Worm (Caenorhabditis elegans): ENCODE results near the gene srh-4.

The srh-4 gene

DNA sequence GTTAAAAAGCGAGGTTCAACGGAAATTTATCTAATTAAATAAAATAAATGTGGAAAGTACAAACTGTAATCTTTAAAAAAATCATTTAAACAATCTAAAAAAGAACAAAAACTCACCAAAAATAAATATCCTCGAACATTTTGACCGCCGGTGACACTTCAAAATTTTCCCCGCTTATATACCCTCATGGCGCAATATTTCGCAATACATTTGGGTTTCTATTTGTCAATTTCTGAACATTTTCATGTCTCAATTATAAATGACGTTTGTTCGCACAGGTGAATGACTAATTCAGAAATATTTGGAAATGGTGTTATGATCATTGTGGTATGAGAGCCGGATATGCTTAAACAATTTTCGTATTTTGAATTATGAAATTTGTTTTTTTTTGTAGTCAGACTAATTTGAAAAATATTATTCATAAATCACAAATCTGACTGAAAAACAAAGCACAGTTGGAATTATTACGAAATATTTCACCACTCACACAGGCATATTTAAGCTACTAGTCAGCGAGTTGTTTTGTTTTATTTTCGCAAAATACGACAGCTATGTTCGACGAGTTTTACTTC, 31.7 kb downstream of the srh-4 start, which contains the start of the genes C49G7.10 and irg-2 (continued):
- TF ChIP-seq lin-29 (GFP tag; IDR thresholded peaks at IDR 0.05) (no peak), dmd-9 (GFP tag; IDR thresholded peaks at IDR 0.05) (no peak), nhr-48 (tag; optimal IDR thresholded peaks at IDR 0.05) (no peak), tag-97 (GFP tag; IDR thresholded peaks at IDR 0.05) (no peak), ztf-7 (tag; optimal IDR thresholded peaks at IDR 0.05) (peak; percentile 98), egl-27 (tag; optimal IDR thresholded peaks at IDR 0.05) (no peak), ceh-82 (tag; optimal IDR thresholded peaks at IDR 0.05) (no peak), dmd-6 (GFP tag; IDR thresholded peaks at IDR 0.05) (peak; percentile 62), lin-38 (GFP tag; IDR thresholded peaks at IDR 0.05) (no peak), dve-1 (tag; optimal IDR thresholded peaks at IDR 0.05; ENCODE audit: insufficient read depth) (peak; percentile 59), hlh-11 (tag; optimal IDR thresholded peaks at IDR 0.05) (no peak), ama-1 (optimal IDR thresholded peaks at IDR 0.05) (no peak), php-3 (GFP tag; IDR thresholded peaks at IDR 0.05) (no peak), R02D3.7 (tag; optimal IDR thresholded peaks at IDR 0.05) (no peak), unc-62 (GFP tag; optimal IDR thresholded peaks at IDR 0.05 in 1 of 2) (peak in 1 of 2 experiments; percentile 14), unc-62 (tag; optimal IDR thresholded peaks at IDR 0.05) (no peak), T20F7.1 (GFP tag; optimal IDR thresholded peaks at IDR 0.05) (peak; percentile 31), ztf-11 (tag; optimal IDR thresholded peaks at IDR 0.05) (no peak), madf-5 (GFP tag; IDR thresholded peaks at IDR 0.05) (no peak), egl-43 (GFP tag; IDR thresholded peaks at IDR 0.05) (no peak), nhr-76 (tag; optimal IDR thresholded peaks at IDR 0.05) (no peak), dpl-1 (GFP tag; optimal IDR thresholded peaks at IDR 0.05) (peak; percentile 7), fos-1 (tag; optimal IDR thresholded peaks at IDR 0.05) (no peak), zip-2 (tag; optimal IDR thresholded peaks at IDR 0.05) (peak; percentile 100), F37D6.2 (tag; optimal IDR thresholded peaks at IDR 0.05) (no peak), nhr-11 (tag; optimal IDR thresholded peaks at IDR 0.05) (peak; percentile 46), lir-3 (tag; optimal IDR thresholded peaks at IDR 0.05) (no peak)

DNA sequence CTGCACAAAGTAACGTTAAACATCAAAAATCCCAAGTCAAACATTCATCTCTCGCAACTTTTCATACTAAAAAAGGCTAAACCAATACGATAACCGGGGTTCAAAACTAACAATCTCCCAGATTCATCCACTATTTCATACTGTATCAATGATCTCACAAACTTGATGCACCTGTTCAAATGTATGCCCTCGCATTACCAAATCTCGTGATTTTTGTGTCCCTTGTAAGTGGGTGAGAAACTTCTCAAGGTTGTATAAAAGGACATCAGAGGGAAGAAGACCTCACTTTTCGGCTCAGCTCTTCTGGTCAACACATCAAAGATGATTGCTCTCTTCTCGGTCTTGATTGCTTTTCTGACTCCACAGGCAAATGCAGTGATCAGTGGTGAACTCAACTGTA, 33.4 kb downstream of the srh-4 start, which contains the start of gene phat-3:
phat-3 (plus strand) TSS at position 301 of the 400 bp plus-strand sequence.
- TF ChIP-seq F26F4.8 (GFP tag; conservative IDR thresholded peaks at IDR 0.05) (no peak), ceh-62 (tag; optimal IDR thresholded peaks at IDR 0.05) (no peak), zip-2 (tag; optimal IDR thresholded peaks at IDR 0.05) (no peak), daf-12 (tag; optimal IDR thresholded peaks at IDR 0.05) (no peak), tag-97 (GFP tag; IDR thresholded peaks at IDR 0.05) (no peak), duxl-1 (tag; optimal IDR thresholded peaks at IDR 0.05; ENCODE audit: poor library complexity) (no peak), daf-19 (GFP tag; conservative IDR thresholded peaks at IDR 0.05) (no peak), D1046.2 (GFP tag; IDR thresholded peaks at IDR 0.05) (no peak), nhr-237 (tag; optimal IDR thresholded peaks at IDR 0.05) (no peak)

ce11 chrV:4046122-4046521, 35.9 kb downstream of the srh-4 start, which contains the start of gene phat-7:
Gene phat-7 (plus strand): TSS chrV:4046422.
- TF ChIP-seq unc-62 (GFP tag; optimal IDR thresholded peaks at IDR 0.05 in 1 of 2) (no peak), unc-62 (tag; optimal IDR thresholded peaks at IDR 0.05) (no peak), cey-2 (tag; optimal IDR thresholded peaks at IDR 0.05; ENCODE audit: borderline replicate concordance, insufficient read depth) (no peak), F37D6.2 (tag; optimal IDR thresholded peaks at IDR 0.05) (no peak), dmd-9 (GFP tag; IDR thresholded peaks at IDR 0.05) (no peak), lin-15B (tag; optimal IDR thresholded peaks at IDR 0.05) (no peak)

ce11 chrV:4047541-4047940, 37.3 kb downstream of the srh-4 start, which contains the start of gene srh-169:
Gene srh-169 (plus strand): TSS chrV:4047841.
- peak in 1 of 2 experiments; percentile 58 for TF ChIP-seq unc-62 (GFP tag; optimal IDR thresholded peaks at IDR 0.05 in 1 of 2)
- TF ChIP-seq unc-62 (tag; optimal IDR thresholded peaks at IDR 0.05) = no peak
- no peak for TF ChIP-seq ZK337.2 (GFP tag; IDR thresholded peaks at IDR 0.05)
